Fruit fly (Drosophila melanogaster) S2 (cell line): ENCODE data around the gene CG10834.

Experiments used
- CG8478 ChIP-seq: fragments of >200 bp; optimal IDR thresholded peaks from 2 replicates; lab custom pipeline; 2018
- CTCF ChIP-seq, 2 experiments: fragments of >200 bp; optimal IDR thresholded peaks; 2 replicates each; lab custom pipeline; 2018

dm6 chr2L:22120871-22121388 is 13.8 kb upstream of the CG10834 start, which contains the start of gene CG3651:
- TF ChIP-seq CG8478 (lab: Kevin White, UChicago) (no peak), CTCF (optimal IDR thresholded peaks at IDR 0.05; lab: Kevin White, UChicago) (no peak)
